Fruit fly (Drosophila melanogaster): Measurements from ENCODE around the gene Peritrophin-15b.

DNA sequence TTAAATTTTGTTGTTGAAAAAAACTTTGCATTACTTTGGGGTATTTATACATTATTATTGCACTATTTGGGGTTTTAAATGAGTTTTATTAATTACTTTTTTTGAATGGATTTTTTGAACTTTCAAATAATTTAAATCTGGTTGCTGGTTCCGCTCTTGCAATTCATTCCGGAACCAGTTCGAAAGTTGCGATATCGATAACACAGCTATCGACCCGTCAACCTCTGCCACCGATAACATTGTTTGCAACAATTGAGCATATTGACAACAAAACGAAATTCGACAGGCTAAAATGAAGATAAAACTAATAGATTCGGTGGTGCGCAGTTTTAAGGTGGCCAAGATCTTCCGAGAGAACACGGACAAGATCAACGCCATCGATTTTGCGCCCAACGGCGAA is 20.5 kb downstream of the Peritrophin-15b start, which contains the start of gene Wdr82:
- no peak for TF ChIP-seq CG11762 (GFP tag; optimal IDR thresholded peaks at IDR 0.05; ENCODE audit: insufficient read depth)
- no peak for TF ChIP-seq Sox14 (GFP tag; optimal IDR thresholded peaks at IDR 0.05)
- no peak for TF ChIP-seq fd59A (GFP tag; optimal IDR thresholded peaks at IDR 0.05)
- TF ChIP-seq Gug (GFP tag; IDR thresholded peaks at IDR 0.05), result no peak
- no peak for TF ChIP-seq CG9139 (GFP tag; optimal IDR thresholded peaks at IDR 0.05)

All from whole organism, prepupa.